Worm (Caenorhabditis elegans) whole organism, L1 larva: ENCODE results near the gene cnc-5.

Source experiments
- C34B4.2 ChIP-seq: sonication (generic microtip); optimal IDR thresholded peaks from 2 replicates; lab custom pipeline; 2017; ENCODE audit warnings: mild to moderate bottlenecking, missing genetic modification characterization, missing compliant biosample characterization
- alr-1 ChIP-seq: fragments of 200-800 bp; sonication (Bioruptor generic); optimal IDR thresholded peaks from 2 replicates; lab custom pipeline; 2018; ENCODE audit warnings: borderline replicate concordance, mild to moderate bottlenecking, missing genetic modification characterization, missing compliant biosample characterization
- aly-2 ChIP-seq: fragments of 150-350 bp; optimal IDR thresholded peaks from 2 replicates; lab custom pipeline; 2014; ENCODE audit warnings: missing biosample characterization, missing genetic modification characterization
- elt-3 ChIP-seq, 6 experiments: fragments of 150-350 bp in 1 of 6; sonication (generic microtip); optimal IDR thresholded peaks; 2 replicates each; lab custom pipeline; 2017 to 2018; ENCODE audit warnings: missing biosample characterization in 6 of 6, missing genetic modification characterization in 6 of 6, inconsistent platforms in 1 of 6
- lin-39 ChIP-seq: fragments of 150-350 bp; optimal IDR thresholded peaks from 2 replicates; lab custom pipeline; 2014; ENCODE audit warnings: missing biosample characterization, missing genetic modification reagents, missing genetic modification characterization
- nhr-76 ChIP-seq: sonication (generic microtip); optimal IDR thresholded peaks from 2 replicates; lab custom pipeline; 2017; ENCODE audit warnings: missing biosample characterization, missing genetic modification characterization
- pag-3 ChIP-seq: sonication (generic microtip); optimal IDR thresholded peaks from 2 replicates; lab custom pipeline; 2017; ENCODE audit warnings: missing genetic modification characterization, mild to moderate bottlenecking, missing compliant biosample characterization, antibody characterized with exemption, borderline replicate concordance; ENCODE audit not compliant: insufficient read depth
- pqm-1 ChIP-seq: sonication (generic microtip); optimal IDR thresholded peaks from 3 replicates; lab custom pipeline; 2017; ENCODE audit warnings: missing biosample characterization, missing genetic modification characterization
- snpc-4 ChIP-seq: fragments of 150-350 bp; optimal IDR thresholded peaks from 2 replicates; lab custom pipeline; 2014; ENCODE audit warnings: missing biosample characterization, missing genetic modification characterization
- unc-62 ChIP-seq: fragments of 150-350 bp; optimal IDR thresholded peaks from 2 replicates; lab custom pipeline; 2014; ENCODE audit warnings: missing biosample characterization, missing genetic modification reagents, missing genetic modification characterization

DNA sequence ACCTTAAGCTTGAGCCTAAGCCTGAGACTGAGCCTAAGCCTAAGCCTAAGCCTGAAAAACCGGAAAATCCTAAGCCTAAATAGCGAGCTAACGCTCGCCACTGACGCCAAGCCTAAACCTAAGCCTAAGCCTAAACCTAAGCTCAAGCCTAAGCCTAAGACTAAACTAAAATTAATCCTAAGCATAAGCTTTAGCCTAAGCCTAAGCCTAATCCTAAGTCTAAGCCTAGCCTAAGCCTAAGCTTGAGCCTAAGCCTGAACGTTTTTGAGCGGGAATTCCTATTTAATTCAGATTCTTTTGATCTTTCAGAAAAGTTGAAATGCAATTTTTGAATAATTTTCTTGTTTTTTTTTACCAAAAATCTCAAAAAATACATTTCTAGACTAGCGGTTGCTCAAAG lies 29.0 kb upstream of the cnc-5 start:
- no peak for TF ChIP-seq pqm-1 (tag; lab: Kevin White, UChicago)
- TF ChIP-seq alr-1 (tag; lab: Kevin White, UChicago): no peak
- TF ChIP-seq C34B4.2 (tag; lab: Kevin White, UChicago): no peak
- no peak for TF ChIP-seq pag-3
- TF ChIP-seq unc-62 (GFP tag; lab: Kevin White, UChicago): no peak
- no peak for TF ChIP-seq nhr-76 (tag; lab: Kevin White, UChicago)
- no peak for TF ChIP-seq elt-3 (tag; optimal IDR thresholded peaks at IDR 0.05; lab: Kevin White, UChicago)
- no peak for TF ChIP-seq lin-39 (tag; lab: Kevin White, UChicago)
- no peak for TF ChIP-seq aly-2
- TF ChIP-seq snpc-4: no peak
